Fruit fly (Drosophila melanogaster): ENCODE measurements around the gene CG31528.
A peak's percentile ranks its signal among the peaks of the same experiment; 100 is the strongest.

The CG31528 gene

dm6 chr3R:4453213-4453956 is 37.1 kb downstream of the CG31528 start (continued):
- TF ChIP-seq jigr1 (GFP tag; IDR thresholded peaks at IDR 0.05) (no peak), gt (GFP tag; IDR thresholded peaks at IDR 0.05) (peak; percentile 21; the same call in 1 of the 2 replicates), chinmo (GFP tag; IDR thresholded peaks at IDR 0.05; ENCODE audit: partially characterized antibody) (0 out of 4 replicates have a peak, but pooled peaks have one; percentile 79), hkb (optimal IDR thresholded peaks at IDR 0.05) (no peak), hkb (GFP tag; IDR thresholded peaks at IDR 0.05) (peak; percentile 46; the same call in 1 of the 2 replicates), Oli (tag; optimal IDR thresholded peaks at IDR 0.05) (no peak), CG3847 (GFP tag; IDR thresholded peaks at IDR 0.05) (no peak), phol (tag; optimal IDR thresholded peaks at IDR 0.05) (no peak), CG7372 (GFP tag; IDR thresholded peaks at IDR 0.05) (no peak), hbn (GFP tag; IDR thresholded peaks at IDR 0.05; ENCODE audit: partially characterized antibody) (no peak), CG17186 (GFP tag; optimal IDR thresholded peaks at IDR 0.05) (no peak), ssp (GFP tag; IDR thresholded peaks at IDR 0.05) (no peak), CG17361 (GFP tag; IDR thresholded peaks at IDR 0.05) (peak; percentile 23; the same call in 1 of the 3 replicates), ham (GFP tag; IDR thresholded peaks at IDR 0.05) (no peak), grau (tag; optimal IDR thresholded peaks at IDR 0.05) (no peak), CG6689 (GFP tag; IDR thresholded peaks at IDR 0.05) (0 out of 2 replicates have a peak, but pooled peaks have one; percentile 4), CG11696 (GFP tag; IDR thresholded peaks at IDR 0.05) (0 out of 2 replicates have a peak, but pooled peaks have one; percentile 46), Dbx (GFP tag; IDR thresholded peaks at IDR 0.05) (peak; percentile 59; the same call in 2 of the 3 replicates), Dip3 (GFP tag; optimal IDR thresholded peaks at IDR 0.05) (no peak), Xrp1 (GFP tag; IDR thresholded peaks at IDR 0.05) (peak; percentile 33; the same call in 1 of the 2 replicates), Vsx1 (GFP tag; optimal IDR thresholded peaks at IDR 0.05) (no peak), Trl (optimal IDR thresholded peaks at IDR 0.05) (peak; percentile 98 to 99), Trl (GFP tag; optimal IDR thresholded peaks at IDR 0.05) (peak; percentile 74), cad (GFP tag; optimal IDR thresholded peaks at IDR 0.05) (no peak), CG34422 (GFP tag; IDR thresholded peaks at IDR 0.05) (peak; percentile 75; the same call in 1 of the 3 replicates), CG17829 (tag; optimal IDR thresholded peaks at IDR 0.05) (no peak), dm (GFP tag; optimal IDR thresholded peaks at IDR 0.05) (peak; percentile 72), CG14667 (GFP tag; IDR thresholded peaks at IDR 0.05) (no peak), Tbp (GFP tag; optimal IDR thresholded peaks at IDR 0.05) (no peak), nom (GFP tag; optimal IDR thresholded peaks at IDR 0.05) (peak; percentile 76), CG32767 (GFP tag; IDR thresholded peaks at IDR 0.05) (peak; percentile 95), CG15601 (tag; optimal IDR thresholded peaks at IDR 0.05) (peak; percentile 38), Sox100B (GFP tag; optimal IDR thresholded peaks at IDR 0.05) (no peak), B-H1 (GFP tag; IDR thresholded peaks at IDR 0.05) (no peak; the same call in 2 of the 3 replicates), CG3407 (GFP tag; optimal IDR thresholded peaks at IDR 0.05) (no peak), nau (GFP tag; optimal IDR thresholded peaks at IDR 0.05) (peak; percentile 57), Deaf1 (tag; optimal IDR thresholded peaks at IDR 0.05) (peak; percentile 64), Blimp-1 (GFP tag; optimal IDR thresholded peaks at IDR 0.05) (peak; percentile 21), Gsc (GFP tag; IDR thresholded peaks at IDR 0.05) (no peak), Bdp1 (GFP tag; optimal IDR thresholded peaks at IDR 0.05) (no peak), CG8089 (GFP tag; optimal IDR thresholded peaks at IDR 0.05) (no peak), yki (optimal IDR thresholded peaks at IDR 0.05) (peak; percentile 93), sima (GFP tag; optimal IDR thresholded peaks at IDR 0.05) (no peak), run (tag; optimal IDR thresholded peaks at IDR 0.05) (no peak), eyg (GFP tag; optimal IDR thresholded peaks at IDR 0.05) (peak; percentile 2), gsb-n (tag; optimal IDR thresholded peaks at IDR 0.05) (peak; percentile 25), cwo (GFP tag; optimal IDR thresholded peaks at IDR 0.05) (peak; percentile 15), Dad (GFP tag; optimal IDR thresholded peaks at IDR 0.05) (peak; percentile 37), gsb (GFP tag; IDR thresholded peaks at IDR 0.05) (no peak), Optix (GFP tag; IDR thresholded peaks at IDR 0.05) (no peak), CG8478 (optimal IDR thresholded peaks at IDR 0.05) (no peak)
